Fruit fly (Drosophila melanogaster): ENCODE results near the gene CG6885.

Gene CG6885

DNA sequence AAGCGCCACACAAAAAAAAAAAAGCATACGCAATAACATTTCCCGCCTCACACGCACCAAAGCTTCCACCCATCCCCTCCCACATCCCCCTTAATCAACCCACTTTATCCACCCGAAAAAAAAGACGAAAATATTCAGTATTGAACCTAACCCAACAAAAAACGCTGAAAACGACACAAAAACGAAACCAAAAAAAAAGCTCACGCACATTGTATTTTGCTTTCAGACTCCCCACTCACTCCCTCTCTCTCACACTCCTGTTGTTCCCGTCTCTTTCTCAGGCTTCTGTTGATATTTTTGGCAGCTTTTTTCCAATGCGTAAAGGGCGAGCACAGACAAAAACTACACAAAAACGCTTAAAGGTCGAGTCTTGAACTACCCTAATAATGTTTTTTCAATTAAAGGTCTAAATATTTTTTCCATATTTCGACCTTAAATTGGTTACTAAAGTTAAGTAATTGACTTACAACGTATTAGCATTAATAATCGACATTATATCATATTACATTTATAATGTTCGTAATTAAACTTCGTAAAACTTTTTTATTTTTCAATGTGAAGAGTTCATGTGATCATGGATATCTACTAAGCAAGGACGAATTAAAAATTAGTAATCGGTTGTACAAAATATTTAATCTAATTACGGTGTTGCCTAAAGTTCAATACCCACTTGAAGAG, 42.3 kb downstream of the CG6885 start (continued):
- TF ChIP-seq ken (GFP tag; IDR thresholded peaks at IDR 0.05) (no peak), Myb (GFP tag; optimal IDR thresholded peaks at IDR 0.05) (peak; percentile 10), Awh (GFP tag; IDR thresholded peaks at IDR 0.05) (no peak), CG2120 (GFP tag; optimal IDR thresholded peaks at IDR 0.05) (peak; percentile 70), gcm (GFP tag; optimal IDR thresholded peaks at IDR 0.05) (peak; percentile 61), CG1647 (GFP tag; optimal IDR thresholded peaks at IDR 0.05) (no peak), Dek (tag; optimal IDR thresholded peaks at IDR 0.05) (peak; percentile 64), CG10431 (GFP tag; optimal IDR thresholded peaks at IDR 0.05) (no peak), Tbp (GFP tag; optimal IDR thresholded peaks at IDR 0.05) (no peak), CG1602 (GFP tag; optimal IDR thresholded peaks at IDR 0.05) (peak; percentile 37), CG16815 (GFP tag; optimal IDR thresholded peaks at IDR 0.05) (no peak), ro (GFP tag; IDR thresholded peaks at IDR 0.05) (no peak), fd96Cb (tag; optimal IDR thresholded peaks at IDR 0.05) (peak; percentile 63), Hr51 (GFP tag; optimal IDR thresholded peaks at IDR 0.05) (peak in 1 of 2 experiments; percentile 92), sug (tag; optimal IDR thresholded peaks at IDR 0.05) (peak; percentile 74), pita (GFP tag; optimal IDR thresholded peaks at IDR 0.05) (no peak), Kr (GFP tag; optimal IDR thresholded peaks at IDR 0.05) (no peak), CG12299 (tag; optimal IDR thresholded peaks at IDR 0.05) (no peak), GATAe (GFP tag; conservative IDR thresholded peaks at IDR 0.05) (no peak), Adf1 (GFP tag; IDR thresholded peaks at IDR 0.05) (peak; percentile 60; the same call in 1 of the 2 replicates), CG11456 (GFP tag; IDR thresholded peaks at IDR 0.05) (no peak), vnd (GFP tag; IDR thresholded peaks at IDR 0.05; ENCODE audit: partially characterized antibody) (no peak), CG12155 (GFP tag; optimal IDR thresholded peaks at IDR 0.05) (peak; percentile 23), sqz (GFP tag; optimal IDR thresholded peaks at IDR 0.05) (peak; percentile 98), Aef1 (GFP tag; IDR thresholded peaks at IDR 0.05) (peak; percentile 25; the same call in 1 of the 3 replicates), CG5180 (GFP tag; optimal IDR thresholded peaks at IDR 0.05) (peak; percentile 59), PHDP (tag; optimal IDR thresholded peaks at IDR 0.05) (peak; percentile 75), Dll (GFP tag; IDR thresholded peaks at IDR 0.05; ENCODE audit: partially characterized antibody) (no peak), wek (GFP tag; optimal IDR thresholded peaks at IDR 0.05) (no peak), ssp (GFP tag; IDR thresholded peaks at IDR 0.05) (0 out of 2 replicates have a peak, but pooled peaks have one; percentile 8), Eip74EF (GFP tag; optimal IDR thresholded peaks at IDR 0.05) (peak in 1 of 2 experiments; percentile 66), fd64A (GFP tag; optimal IDR thresholded peaks at IDR 0.05) (no peak), Oaz (GFP tag; IDR thresholded peaks at IDR 0.05) (no peak), pum (GFP tag; optimal IDR thresholded peaks at IDR 0.05) (peak; percentile 22), Spps (tag; optimal IDR thresholded peaks at IDR 0.05) (no peak), CG13624 (GFP tag; optimal IDR thresholded peaks at IDR 0.05) (peak; percentile 66), CG34224 (GFP tag; IDR thresholded peaks at IDR 0.05; ENCODE audit: partially characterized antibody) (0 out of 3 replicates have a peak, but pooled peaks have one; percentile 28), Dref (GFP tag; IDR thresholded peaks at IDR 0.05) (no peak), fu2 (GFP tag; optimal IDR thresholded peaks at IDR 0.05) (no peak), Pdp1 (GFP tag; optimal IDR thresholded peaks at IDR 0.05) (peak; percentile 57 to 73), CG4282 (GFP tag; optimal IDR thresholded peaks at IDR 0.05) (no peak), CG4617 (GFP tag; optimal IDR thresholded peaks at IDR 0.05; ENCODE audit: borderline replicate concordance) (no peak)

Data from whole organism, embryonic.